Fruit fly (Drosophila melanogaster) whole organism, embryonic: ENCODE results near the gene Duox.

Experiments used
- Antp ChIP-seq: fragments of 200-800 bp; sonication (Bioruptor generic); optimal IDR thresholded peaks from 3 replicates; lab custom pipeline; 2016; ENCODE audit warnings: missing biosample characterization, missing genetic modification characterization
- CG10543 ChIP-seq: fragments of 200-800 bp; sonication (Bioruptor generic); optimal IDR thresholded peaks from 3 replicates; lab custom pipeline; 2017; ENCODE audit warnings: missing biosample characterization, mild to moderate bottlenecking, missing genetic modification characterization, moderate library complexity
- CG14050 ChIP-seq: fragments of 200-800 bp; sonication (Bioruptor generic); IDR thresholded peaks from 3 replicates; pipeline ENCODE4 v1.3.6; 2022; ENCODE audit warnings: missing biosample characterization, missing genetic modification characterization
- CG17912 ChIP-seq: fragments of 200-800 bp; sonication (Bioruptor generic); optimal IDR thresholded peaks from 2 replicates; lab custom pipeline; 2018; ENCODE audit warnings: missing biosample characterization, mild to moderate bottlenecking, missing genetic modification characterization
- CG18476 ChIP-seq: fragments of 200-800 bp; sonication (Bioruptor generic); optimal IDR thresholded peaks from 2 replicates; lab custom pipeline; 2016; ENCODE audit warnings: missing biosample characterization, mild to moderate bottlenecking, missing genetic modification characterization
- CG18764 ChIP-seq: fragments of 200-800 bp; sonication (Bioruptor generic); optimal IDR thresholded peaks from 3 replicates; lab custom pipeline; 2016; ENCODE audit warnings: missing biosample characterization, missing genetic modification characterization
- CG2120 ChIP-seq: fragments of 200-800 bp; sonication (Bioruptor generic); optimal IDR thresholded peaks from 3 replicates; lab custom pipeline; 2016; ENCODE audit warnings: missing biosample characterization, missing genetic modification characterization
- CG2129 ChIP-seq: fragments of 200-800 bp; sonication (Bioruptor generic); IDR thresholded peaks from 2 replicates; pipeline ENCODE4 v1.3.6; 2022; ENCODE audit warnings: missing biosample characterization, missing genetic modification characterization; ENCODE audit not compliant: partially characterized antibody
- CG31365 ChIP-seq: fragments of 200-800 bp; sonication (Bioruptor generic); optimal IDR thresholded peaks from 2 replicates; lab custom pipeline; 2018; ENCODE audit warnings: missing biosample characterization, mild to moderate bottlenecking, missing genetic modification characterization
- CG34376 ChIP-seq: fragments of 200-800 bp; sonication (Bioruptor generic); optimal IDR thresholded peaks from 2 replicates; lab custom pipeline; 2018; ENCODE audit warnings: missing biosample characterization, mild to moderate bottlenecking, missing genetic modification characterization
- CG4424 ChIP-seq: fragments of 200-800 bp; sonication (Bioruptor generic); optimal IDR thresholded peaks from 3 replicates; lab custom pipeline; 2016; ENCODE audit warnings: missing biosample characterization, missing genetic modification characterization
- CG6175 ChIP-seq: fragments of 200-800 bp; sonication (Bioruptor generic); IDR thresholded peaks from 3 replicates; pipeline ENCODE4 v1.3.6; 2022; ENCODE audit warnings: missing biosample characterization, missing genetic modification characterization
- CG7556 ChIP-seq: fragments of 200-800 bp; sonication (Bioruptor generic); optimal IDR thresholded peaks from 2 replicates; lab custom pipeline; 2017; ENCODE audit warnings: missing biosample characterization, mild to moderate bottlenecking, missing genetic modification characterization
- CG8478 ChIP-seq: fragments of >200 bp; optimal IDR thresholded peaks from 2 replicates; lab custom pipeline; 2018
- CG9609 ChIP-seq: fragments of 200-800 bp; sonication (Bioruptor generic); optimal IDR thresholded peaks from 3 replicates; lab custom pipeline; 2016; ENCODE audit warnings: missing biosample characterization, missing genetic modification characterization
- Dbx ChIP-seq: fragments of 200-800 bp; sonication (Bioruptor generic); IDR thresholded peaks from 3 replicates; pipeline ENCODE4 v1.3.6; 2022; ENCODE audit warnings: missing biosample characterization, missing genetic modification characterization
- Deaf1 ChIP-seq: fragments of 200-800 bp; optimal IDR thresholded peaks from 3 replicates; lab custom pipeline; 2019; ENCODE audit warnings: missing biosample characterization, mild to moderate bottlenecking, missing genetic modification characterization, moderate library complexity
- Dek ChIP-seq: fragments of 200-800 bp; sonication (Bioruptor generic); optimal IDR thresholded peaks from 3 replicates; lab custom pipeline; 2019; ENCODE audit warnings: missing biosample characterization, mild to moderate bottlenecking, missing genetic modification characterization, moderate library complexity
- Doc2 ChIP-seq: fragments of 200-800 bp; sonication (Bioruptor generic); IDR thresholded peaks from 2 replicates; pipeline ENCODE4 v1.3.6; 2022; ENCODE audit warnings: missing biosample characterization, missing genetic modification characterization
- Ets65A ChIP-seq: fragments of 200-800 bp; sonication (Bioruptor generic); peaks from one replicate; lab custom pipeline; 2016; ENCODE audit warnings: missing biosample characterization, missing genetic modification characterization
- HLH54F ChIP-seq: fragments of 200-800 bp; sonication (Bioruptor generic); optimal IDR thresholded peaks from 3 replicates; lab custom pipeline; 2016; ENCODE audit warnings: missing biosample characterization, missing genetic modification characterization
- Hey ChIP-seq: fragments of 200-800 bp; sonication (Bioruptor generic); optimal IDR thresholded peaks from 3 replicates; lab custom pipeline; 2018; ENCODE audit warnings: missing biosample characterization, mild to moderate bottlenecking, missing genetic modification characterization
- HmgD ChIP-seq: fragments of 200-800 bp; sonication (Bioruptor generic); optimal IDR thresholded peaks from 3 replicates; lab custom pipeline; 2016; ENCODE audit warnings: missing biosample characterization, missing genetic modification characterization
- Hr78 ChIP-seq, 2 experiments: fragments of 200-800 bp in 1 of 2; fragments of >200 bp in 1 of 2; sonication (Bioruptor generic) in 1 of 2; optimal IDR thresholded peaks; 2 replicates each; lab custom pipeline; 2017 to 2019; ENCODE audit warnings: missing biosample characterization in 2 of 2, missing genetic modification characterization in 2 of 2, mild to moderate bottlenecking in 1 of 2, moderate library complexity in 1 of 2
- Kr ChIP-seq: fragments of 200-800 bp; sonication (Bioruptor generic); optimal IDR thresholded peaks from 2 replicates; lab custom pipeline; 2017; ENCODE audit warnings: missing biosample characterization, mild to moderate bottlenecking, missing genetic modification characterization
- Lpt ChIP-seq: fragments of >200 bp; optimal IDR thresholded peaks from 2 replicates; lab custom pipeline; 2018; ENCODE audit warnings: missing biosample characterization, missing genetic modification characterization
- Med ChIP-seq: fragments of 200-800 bp; sonication (Bioruptor generic); peaks from one replicate; lab custom pipeline; 2016; ENCODE audit warnings: missing biosample characterization, missing genetic modification characterization, mild to moderate bottlenecking, inconsistent platforms, moderate library complexity
- Scr ChIP-seq: fragments of 200-800 bp; sonication (Bioruptor generic); IDR thresholded peaks from 2 replicates; pipeline ENCODE4 v1.3.6; 2022; ENCODE audit warnings: missing biosample characterization, missing genetic modification characterization; ENCODE audit not compliant: partially characterized antibody
- Spps ChIP-seq: fragments of 200-800 bp; sonication (Bioruptor generic); optimal IDR thresholded peaks from 2 replicates; lab custom pipeline; 2018; ENCODE audit warnings: missing biosample characterization, mild to moderate bottlenecking, missing genetic modification characterization
- TFAM ChIP-seq: fragments of 200-800 bp; sonication (Bioruptor generic); optimal IDR thresholded peaks from 2 replicates; lab custom pipeline; 2017; ENCODE audit warnings: missing biosample characterization, missing genetic modification characterization, inconsistent platforms
- Trl ChIP-seq, 3 experiments: fragments of >200 bp in 2 of 3; fragments of 200-800 bp in 1 of 3; sonication (Bioruptor generic) in 1 of 3; optimal IDR thresholded peaks; 2 replicates in 1 of 3; 3 replicates in 2 of 3; lab custom pipeline; 2016 to 2017; ENCODE audit warnings: missing biosample characterization in 1 of 3, missing genetic modification characterization in 1 of 3
- Vsx1 ChIP-seq: fragments of 200-800 bp; sonication (Bioruptor generic); optimal IDR thresholded peaks from 2 replicates; lab custom pipeline; 2017; ENCODE audit warnings: missing biosample characterization, mild to moderate bottlenecking, missing genetic modification characterization, missing genetic modification reagents
- bbx ChIP-seq: fragments of 200-800 bp; sonication (Bioruptor generic); IDR thresholded peaks from 2 replicates; pipeline ENCODE4 v1.3.6; 2022; ENCODE audit warnings: missing biosample characterization, missing genetic modification characterization; ENCODE audit not compliant: partially characterized antibody
- chm ChIP-seq: fragments of 200-800 bp; sonication (Bioruptor generic); IDR thresholded peaks from 2 replicates; pipeline ENCODE4 v1.3.6; 2022; ENCODE audit warnings: missing biosample characterization, missing genetic modification characterization
- crp ChIP-seq, 2 experiments: fragments of 200-800 bp; sonication (Bioruptor generic); optimal IDR thresholded peaks; 2 replicates in 1 of 2; 3 replicates in 1 of 2; lab custom pipeline; 2017; ENCODE audit warnings: missing biosample characterization in 2 of 2, missing genetic modification characterization in 2 of 2, mild to moderate bottlenecking in 1 of 2, moderate library complexity in 1 of 2
- hb ChIP-seq: fragments of 200-800 bp; sonication (Bioruptor generic); IDR thresholded peaks from 3 replicates; pipeline ENCODE4 v1.3.6; 2022; ENCODE audit warnings: missing biosample characterization, missing genetic modification characterization; ENCODE audit not compliant: partially characterized antibody
- jigr1 ChIP-seq: fragments of 200-800 bp; sonication (Bioruptor generic); IDR thresholded peaks from 3 replicates; pipeline ENCODE4 v1.3.6; 2022; ENCODE audit warnings: missing biosample characterization, missing genetic modification characterization
- kay ChIP-seq: fragments of 200-800 bp; sonication (Bioruptor generic); optimal IDR thresholded peaks from 2 replicates; lab custom pipeline; 2016; ENCODE audit warnings: missing biosample characterization, missing genetic modification characterization
- knrl ChIP-seq: fragments of 200-800 bp; sonication (Bioruptor generic); IDR thresholded peaks from 3 replicates; pipeline ENCODE4 v1.3.6; 2022; ENCODE audit warnings: missing biosample characterization, missing genetic modification characterization; ENCODE audit not compliant: partially characterized antibody
- lab ChIP-seq: fragments of 200-800 bp; sonication (Bioruptor generic); optimal IDR thresholded peaks from 3 replicates; lab custom pipeline; 2017; ENCODE audit warnings: missing biosample characterization, missing genetic modification characterization, mild to moderate bottlenecking, moderate library complexity, missing genetic modification reagents
- lmd ChIP-seq: fragments of 200-800 bp; sonication (Bioruptor generic); IDR thresholded peaks from 2 replicates; pipeline ENCODE4 v1.3.6; 2022; ENCODE audit warnings: missing biosample characterization, missing genetic modification characterization
- ro ChIP-seq: fragments of 200-800 bp; sonication (Bioruptor generic); IDR thresholded peaks from 2 replicates; pipeline ENCODE4 v1.3.6; 2022; ENCODE audit warnings: missing biosample characterization, missing genetic modification characterization
- sd ChIP-seq: fragments of 200-800 bp; sonication (Bioruptor generic); optimal IDR thresholded peaks from 3 replicates; lab custom pipeline; 2018; ENCODE audit warnings: missing biosample characterization, mild to moderate bottlenecking, missing genetic modification characterization, moderate library complexity
- sens ChIP-seq: fragments of 200-800 bp; sonication (Bioruptor generic); peaks from one replicate; lab custom pipeline; 2016; ENCODE audit warnings: missing biosample characterization, missing genetic modification characterization
- sisA ChIP-seq: fragments of 200-800 bp; sonication (Bioruptor generic); IDR thresholded peaks from 2 replicates; pipeline ENCODE4 v1.3.6; 2022; ENCODE audit warnings: missing biosample characterization, missing genetic modification characterization
- tap ChIP-seq: fragments of 200-800 bp; optimal IDR thresholded peaks from 3 replicates; lab custom pipeline; 2019; ENCODE audit warnings: missing biosample characterization, mild to moderate bottlenecking, missing genetic modification characterization, moderate library complexity
- ttk ChIP-seq: fragments of 200-800 bp; sonication (Bioruptor generic); IDR thresholded peaks from 2 replicates; pipeline ENCODE4 v2.1.2; 2022; ENCODE audit warnings: missing biosample characterization, missing genetic modification characterization
- unc-4 ChIP-seq: fragments of 200-800 bp; sonication (Bioruptor generic); IDR thresholded peaks from 2 replicates; pipeline ENCODE4 v1.3.6; 2022; ENCODE audit warnings: missing biosample characterization, missing genetic modification characterization; ENCODE audit not compliant: partially characterized antibody
- zen2 ChIP-seq: fragments of 200-800 bp; sonication (Bioruptor generic); IDR thresholded peaks from 3 replicates; pipeline ENCODE4 v1.3.6; 2022; ENCODE audit warnings: missing biosample characterization, missing genetic modification characterization; ENCODE audit not compliant: partially characterized antibody
- zfh2 ChIP-seq: fragments of 200-800 bp; sonication (Bioruptor generic); optimal IDR thresholded peaks from 2 replicates; lab custom pipeline; 2016; ENCODE audit warnings: missing biosample characterization, missing genetic modification characterization

Duox gene

dm6 chr2L:2800956-2801776 is 28.9 kb downstream of the Duox start (continued):
- TF ChIP-seq lab (peak; percentile 90), Hr78 (GFP tag; optimal IDR thresholded peaks at IDR 0.05; lab: Kevin White, UChicago) (no peak), CG4424 (GFP tag; lab: Kevin White, UChicago) (no peak), CG8478 (lab: Kevin White, UChicago) (no peak), CG6175 (GFP tag; lab: Robert Waterston, UW) (no peak), Scr (GFP tag; lab: Robert Waterston, UW) (no peak), zen2 (GFP tag; lab: Robert Waterston, UW) (no peak), Doc2 (no peak), Lpt (GFP tag; lab: Kevin White, UChicago) (no peak), CG31365 (tag; lab: Kevin White, UChicago) (no peak), ro (GFP tag; lab: Robert Waterston, UW) (no peak), Dek (tag; lab: Kevin White, UChicago) (no peak), CG2120 (GFP tag; lab: Kevin White, UChicago) (no peak), HmgD (GFP tag; lab: Kevin White, UChicago) (no peak), HLH54F (GFP tag; lab: Kevin White, UChicago) (no peak), ttk (GFP tag; lab: Robert Waterston, UW) (no peak), CG7556 (GFP tag; lab: Kevin White, UChicago) (no peak), sisA (GFP tag; lab: Robert Waterston, UW) (no peak), Kr (no peak), hb (no peak), crp (GFP tag; optimal IDR thresholded peaks at IDR 0.05; lab: Kevin White, UChicago) (no peak), chm (no peak), zfh2 (GFP tag; lab: Kevin White, UChicago) (no peak), bbx (no peak), CG14050 (no peak), TFAM (GFP tag; lab: Kevin White, UChicago) (no peak), CG9609 (GFP tag; lab: Kevin White, UChicago) (no peak), knrl (GFP tag; lab: Robert Waterston, UW) (no peak), sens (GFP tag; lab: Kevin White, UChicago) (no peak), Spps (tag; lab: Kevin White, UChicago) (no peak), Dbx (GFP tag; lab: Robert Waterston, UW) (no peak), Vsx1 (GFP tag; lab: Kevin White, UChicago) (peak; percentile 34), Trl (optimal IDR thresholded peaks at IDR 0.05; lab: Kevin White, UChicago) (no peak), Trl (GFP tag; optimal IDR thresholded peaks at IDR 0.05; lab: Kevin White, UChicago) (no peak), CG34376 (peak; percentile 77), sd (tag; lab: Kevin White, UChicago) (peak; percentile 70), lmd (GFP tag; lab: Robert Waterston, UW) (no peak), CG2129 (GFP tag; lab: Robert Waterston, UW) (no peak), kay (GFP tag; lab: Kevin White, UChicago) (no peak), CG18764 (GFP tag; lab: Kevin White, UChicago) (no peak), CG18476 (GFP tag; lab: Kevin White, UChicago) (no peak), CG10543 (GFP tag; lab: Kevin White, UChicago) (peak; percentile 29), Ets65A (GFP tag; lab: Kevin White, UChicago) (no peak), Deaf1 (peak; percentile 15), jigr1 (GFP tag; lab: Robert Waterston, UW) (no peak), Hey (tag; lab: Kevin White, UChicago) (peak; percentile 83), Med (GFP tag; lab: Kevin White, UChicago) (no peak), CG17912 (GFP tag; lab: Kevin White, UChicago) (no peak), unc-4 (GFP tag; lab: Robert Waterston, UW) (no peak), Antp (GFP tag; lab: Kevin White, UChicago) (no peak), tap (no peak)
